Fruit fly (Drosophila melanogaster): ENCODE data around the gene CG11504.

The CG11504 gene

DNA sequence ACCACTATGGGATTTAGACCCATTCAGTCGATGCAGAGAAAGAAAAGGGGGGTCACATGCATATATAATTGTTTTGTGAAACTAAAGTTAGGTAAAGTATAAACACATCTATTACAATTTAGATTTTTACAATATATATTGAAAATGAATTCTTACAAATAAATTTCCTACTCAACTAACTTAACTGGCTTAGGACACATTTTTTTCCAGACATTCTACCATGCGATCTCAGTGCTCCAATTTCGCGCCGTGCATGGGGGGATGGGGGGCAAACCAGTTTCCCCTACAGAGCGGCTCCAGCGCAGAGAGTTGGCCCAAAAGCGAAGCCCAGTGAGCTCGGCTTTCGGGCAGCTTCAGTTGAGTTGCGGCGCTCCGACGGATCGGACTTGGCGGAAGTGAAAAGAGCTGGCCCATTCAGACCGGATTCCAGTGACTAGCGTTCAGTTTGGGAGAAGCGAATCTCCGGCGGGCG lies 14.6 kb upstream of the CG11504 start, which contains the start of gene CG7896 (continued):
- peak; percentile 78 for TF ChIP-seq ttk (GFP tag; IDR thresholded peaks at IDR 0.05)
- TF ChIP-seq D (optimal IDR thresholded peaks at IDR 0.05), result no peak
- peak; percentile 43 for TF ChIP-seq D (GFP tag; optimal IDR thresholded peaks at IDR 0.05)
- TF ChIP-seq grau (tag; optimal IDR thresholded peaks at IDR 0.05), result peak; percentile 69
- peak; percentile 42 for TF ChIP-seq Ssrp (tag; optimal IDR thresholded peaks at IDR 0.05)
- TF ChIP-seq H15 (GFP tag; IDR thresholded peaks at IDR 0.05), result peak; percentile 55
- peak; percentile 71 for TF ChIP-seq H2.0 (GFP tag; IDR thresholded peaks at IDR 0.05)
- peak; percentile 77 for TF ChIP-seq lab (GFP tag; optimal IDR thresholded peaks at IDR 0.05)
- no peak for TF ChIP-seq pho (GFP tag; optimal IDR thresholded peaks at IDR 0.05)
- TF ChIP-seq B-H2 (GFP tag; optimal IDR thresholded peaks at IDR 0.05), result peak; percentile 4
- no peak for TF ChIP-seq inv (GFP tag; IDR thresholded peaks at IDR 0.05; ENCODE audit: partially characterized antibody)
- peak; percentile 75 for TF ChIP-seq zf30C (GFP tag; optimal IDR thresholded peaks at IDR 0.05)
- TF ChIP-seq HmgD (GFP tag; optimal IDR thresholded peaks at IDR 0.05), result no peak
- no peak for TF ChIP-seq CG33213 (GFP tag; optimal IDR thresholded peaks at IDR 0.05)
- TF ChIP-seq pita (GFP tag; optimal IDR thresholded peaks at IDR 0.05), result no peak
- TF ChIP-seq ash1 (GFP tag; optimal IDR thresholded peaks at IDR 0.05), result no peak
- peak; percentile 1 for TF ChIP-seq CG4617 (GFP tag; optimal IDR thresholded peaks at IDR 0.05; ENCODE audit: borderline replicate concordance)
- TF ChIP-seq CG2116 (GFP tag; optimal IDR thresholded peaks at IDR 0.05), result peak; percentile 34
- TF ChIP-seq CG30403 (GFP tag; optimal IDR thresholded peaks at IDR 0.05), result peak; percentile 77
- TF ChIP-seq CG43689 (GFP tag; IDR thresholded peaks at IDR 0.05), result peak; percentile 49; the same call in 1 of the 2 replicates
- TF ChIP-seq Myb (GFP tag; optimal IDR thresholded peaks at IDR 0.05), result no peak
- TF ChIP-seq cad (GFP tag; optimal IDR thresholded peaks at IDR 0.05), result no peak
- peak; percentile 67 for TF ChIP-seq CG9727 (GFP tag; optimal IDR thresholded peaks at IDR 0.05)
- TF ChIP-seq pros (GFP tag; optimal IDR thresholded peaks at IDR 0.05), result peak; percentile 7
- TF ChIP-seq YL-1 (GFP tag; optimal IDR thresholded peaks at IDR 0.05), result no peak
- no peak for TF ChIP-seq CG10565 (GFP tag; optimal IDR thresholded peaks at IDR 0.05)
- TF ChIP-seq Ets65A (GFP tag), result peak; percentile 53
- peak; percentile 31; the same call in 1 of the 2 replicates for TF ChIP-seq Adf1 (GFP tag; IDR thresholded peaks at IDR 0.05)
- TF ChIP-seq CG34422 (GFP tag; IDR thresholded peaks at IDR 0.05), result peak; percentile 71; the same call in 2 of the 3 replicates
- TF ChIP-seq Nf-YB (GFP tag; optimal IDR thresholded peaks at IDR 0.05), result peak; percentile 21
- TF ChIP-seq crc (GFP tag; optimal IDR thresholded peaks at IDR 0.05), result no peak
- TF ChIP-seq pfk (GFP tag; optimal IDR thresholded peaks at IDR 0.05), result no peak
- 0 out of 3 replicates have a peak, but pooled peaks have one; percentile 27 for TF ChIP-seq CG6791 (GFP tag; IDR thresholded peaks at IDR 0.05; ENCODE audit: partially characterized antibody)
- TF ChIP-seq gt (GFP tag; IDR thresholded peaks at IDR 0.05), result peak; percentile 34; the same call in 1 of the 2 replicates
- no peak for TF ChIP-seq CG9609 (GFP tag; optimal IDR thresholded peaks at IDR 0.05)
- peak; percentile 60 for TF ChIP-seq cwo (GFP tag; optimal IDR thresholded peaks at IDR 0.05)
- no peak for TF ChIP-seq pnt (GFP tag; optimal IDR thresholded peaks at IDR 0.05)
- TF ChIP-seq Nf-YA (GFP tag; IDR thresholded peaks at IDR 0.05), result 0 out of 2 replicates have a peak, but pooled peaks have one; percentile 52
- TF ChIP-seq CG12155 (GFP tag; optimal IDR thresholded peaks at IDR 0.05), result peak; percentile 41
- peak; percentile 70 for TF ChIP-seq CG3281 (GFP tag; optimal IDR thresholded peaks at IDR 0.05)
- TF ChIP-seq Fer3 (tag; optimal IDR thresholded peaks at IDR 0.05), result peak; percentile 56
- no peak for TF ChIP-seq CG3838 (GFP tag; optimal IDR thresholded peaks at IDR 0.05)
- peak; percentile 71 for TF ChIP-seq Taf1 (GFP tag; IDR thresholded peaks at IDR 0.05)
- peak; percentile 80 for TF ChIP-seq Atf6 (GFP tag; IDR thresholded peaks at IDR 0.05)
- no peak for TF ChIP-seq pzg (GFP tag; optimal IDR thresholded peaks at IDR 0.05)
- TF ChIP-seq CG2678 (tag; optimal IDR thresholded peaks at IDR 0.05), result peak; percentile 82
- TF ChIP-seq CG13775 (GFP tag; optimal IDR thresholded peaks at IDR 0.05), result peak; percentile 58
- TF ChIP-seq dmrt99B (tag; optimal IDR thresholded peaks at IDR 0.05), result peak; percentile 75
- TF ChIP-seq CG10543 (GFP tag; optimal IDR thresholded peaks at IDR 0.05), result peak; percentile 74
- TF ChIP-seq CG13296 (GFP tag; optimal IDR thresholded peaks at IDR 0.05), result peak; percentile 69
- TF ChIP-seq CG11398 (GFP tag; optimal IDR thresholded peaks at IDR 0.05), result no peak
